Worm (Caenorhabditis elegans): ENCODE results near the gene C47A4.3.

The C47A4.3 gene

DNA sequence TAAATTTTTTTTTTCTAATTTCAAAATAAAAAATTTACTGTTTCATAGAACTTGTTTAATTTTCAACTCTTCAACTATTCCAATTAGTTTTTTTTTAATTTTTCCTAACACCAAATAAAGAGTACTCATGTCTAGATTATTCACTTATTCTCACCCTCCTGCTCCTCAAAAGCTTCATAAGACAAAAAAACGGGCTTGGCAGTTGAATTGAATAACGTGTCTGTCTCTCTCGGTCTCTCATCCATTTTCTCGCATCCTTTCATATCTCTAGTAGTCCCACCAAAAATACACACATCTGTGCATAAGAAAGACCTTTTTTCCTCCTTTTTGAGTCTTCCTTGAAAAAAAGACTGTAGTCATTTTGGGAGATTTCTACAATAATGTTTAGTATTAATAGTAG, 21.3 kb upstream of the C47A4.3 start:
- TF ChIP-seq fkh-10 (GFP tag; optimal IDR thresholded peaks at IDR 0.05), result peak; percentile 6
- no peak for TF ChIP-seq nhr-84 (tag; optimal IDR thresholded peaks at IDR 0.05)

ce11 chrIV:13755619-13756018, 13.5 kb upstream of the C47A4.3 start:
- no peak for TF ChIP-seq nhr-28 (tag; optimal IDR thresholded peaks at IDR 0.05)
- TF ChIP-seq mef-2 (tag; optimal IDR thresholded peaks at IDR 0.05), result no peak
- TF ChIP-seq tbx-2 (tag; optimal IDR thresholded peaks at IDR 0.05), result no peak
- TF ChIP-seq zag-1 (tag; optimal IDR thresholded peaks at IDR 0.05), result no peak
- no peak for TF ChIP-seq Y116A8C.19 (tag; optimal IDR thresholded peaks at IDR 0.05; ENCODE audit: borderline replicate concordance)
- no peak for TF ChIP-seq nhr-76 (tag; optimal IDR thresholded peaks at IDR 0.05)
- TF ChIP-seq lin-14 (GFP tag; optimal IDR thresholded peaks at IDR 0.05), result no peak
- no peak for TF ChIP-seq F16B12.6 (tag; optimal IDR thresholded peaks at IDR 0.05)
- no peak for TF ChIP-seq efl-1 (optimal IDR thresholded peaks at IDR 0.05)
- no peak for TF ChIP-seq efl-1 (GFP tag; optimal IDR thresholded peaks at IDR 0.05 in 1 of 2)
- TF ChIP-seq pax-3 (tag; optimal IDR thresholded peaks at IDR 0.05), result no peak
- TF ChIP-seq hlh-4 (tag; optimal IDR thresholded peaks at IDR 0.05), result no peak
- TF ChIP-seq alr-1 (tag; optimal IDR thresholded peaks at IDR 0.05; ENCODE audit: borderline replicate concordance), result no peak

ce11 chrIV:13750033-13750432, 7.9 kb upstream of the C47A4.3 start, which contains the start of gene sorb-1:
sorb-1 (plus strand) TSS chrIV:13750333.
- TF ChIP-seq C04F5.9 (tag; optimal IDR thresholded peaks at IDR 0.05) (no peak), pqm-1 (tag; optimal IDR thresholded peaks at IDR 0.05) (no peak), unc-62 (GFP tag; optimal IDR thresholded peaks at IDR 0.05) (no peak), nhr-47 (tag; optimal IDR thresholded peaks at IDR 0.05) (no peak), snpc-4 (tag; optimal IDR thresholded peaks at IDR 0.05) (no peak), skn-1 (tag; optimal IDR thresholded peaks at IDR 0.05) (no peak), aly-2 (tag; optimal IDR thresholded peaks at IDR 0.05) (no peak), blmp-1 (tag; optimal IDR thresholded peaks at IDR 0.05) (no peak)

- TF ChIP-seq nhr-237 (tag; optimal IDR thresholded peaks at IDR 0.05) (no peak), aly-2 (tag; optimal IDR thresholded peaks at IDR 0.05) (no peak), nhr-11 (tag; optimal IDR thresholded peaks at IDR 0.05) (no peak), efl-1 (optimal IDR thresholded peaks at IDR 0.05) (peak in 1 of 2 experiments; percentile 9), efl-1 (GFP tag; optimal IDR thresholded peaks at IDR 0.05 in 1 of 2) (no peak), nhr-47 (tag; optimal IDR thresholded peaks at IDR 0.05) (no peak), nhr-71 (tag; optimal IDR thresholded peaks at IDR 0.05) (no peak), efl-3 (GFP tag; optimal IDR thresholded peaks at IDR 0.05) (no peak), unc-30 (tag; optimal IDR thresholded peaks at IDR 0.05) (no peak)
These were observed 6.7 kb upstream of the C47A4.3 start for ce11 chrIV:13748798-13749197.

ce11 chrIV:13745409-13745808, 3.3 kb upstream of the C47A4.3 start, which contains the start of gene C47A4.5:
C47A4.5 (plus strand) TSS chrIV:13745709.
- TF ChIP-seq isw-1 (GFP tag; IDR thresholded peaks at IDR 0.05) (no peak), lin-15B (tag; optimal IDR thresholded peaks at IDR 0.05) (no peak)

ce11 chrIV:13727865-13728264, 14.3 kb downstream of the C47A4.3 start:
- no peak for TF ChIP-seq ceh-8 (GFP tag; optimal IDR thresholded peaks at IDR 0.05)
- TF ChIP-seq lir-3 (tag; optimal IDR thresholded peaks at IDR 0.05; ENCODE audit: poor library complexity), result no peak
- no peak for TF ChIP-seq ceh-88 (GFP tag; IDR thresholded peaks at IDR 0.05)
- TF ChIP-seq elt-2 (tag; optimal IDR thresholded peaks at IDR 0.05), result peak; percentile 90
- no peak for TF ChIP-seq lin-15B (tag; optimal IDR thresholded peaks at IDR 0.05)
- no peak for TF ChIP-seq C16A3.4 (tag; optimal IDR thresholded peaks at IDR 0.05)
- no peak for TF ChIP-seq aly-2 (tag; optimal IDR thresholded peaks at IDR 0.05)
- no peak for TF ChIP-seq ztf-4 (tag; optimal IDR thresholded peaks at IDR 0.05)
- TF ChIP-seq unc-62 (GFP tag; optimal IDR thresholded peaks at IDR 0.05), result no peak
- TF ChIP-seq tlp-1 (tag; optimal IDR thresholded peaks at IDR 0.05), result peak; percentile 74
- TF ChIP-seq fkh-4 (tag; optimal IDR thresholded peaks at IDR 0.05; ENCODE audit: borderline replicate concordance), result no peak
- TF ChIP-seq efl-1 (optimal IDR thresholded peaks at IDR 0.05), result no peak
- peak in 1 of 2 experiments; percentile 82 for TF ChIP-seq efl-1 (GFP tag; optimal IDR thresholded peaks at IDR 0.05 in 1 of 2)

Data from whole organism, L1 larva.